Worm (Caenorhabditis elegans) whole organism, L4 larva: ENCODE data around the gene Y75B8A.10.

Experiments
- F26F4.8 ChIP-seq: fragments of 200-800 bp; sonication (Bioruptor generic); conservative IDR thresholded peaks from 2 replicates; pipeline ENCODE4 v1.3.6; 2022; ENCODE audit warnings: missing genetic modification characterization, missing compliant biosample characterization
- Y75B8A.6 ChIP-seq: fragments of 200-800 bp; sonication (Bioruptor generic); IDR thresholded peaks from 2 replicates; pipeline ENCODE4 v1.3.6; 2022; ENCODE audit warnings: missing genetic modification reagents, missing genetic modification characterization, missing compliant biosample characterization
- ZK337.2 ChIP-seq: fragments of 200-800 bp; sonication (Bioruptor generic); IDR thresholded peaks from 2 replicates; pipeline ENCODE4 v1.3.6; 2022; ENCODE audit warnings: missing genetic modification reagents, missing genetic modification characterization, missing compliant biosample characterization
- aly-2 ChIP-seq: sonication (generic microtip); optimal IDR thresholded peaks from 2 replicates; lab custom pipeline; 2018; ENCODE audit warnings: missing biosample characterization, missing genetic modification characterization
- ceh-20 ChIP-seq: fragments of 200-800 bp; sonication (Bioruptor generic); IDR thresholded peaks from 2 replicates; pipeline ENCODE4 v1.3.6; 2022; ENCODE audit warnings: missing genetic modification reagents, missing genetic modification characterization, missing compliant biosample characterization
- ces-1 ChIP-seq: fragments of 150-350 bp; sonication (generic microtip); optimal IDR thresholded peaks from 4 replicates; lab custom pipeline; 2014; ENCODE audit warnings: missing biosample characterization, missing genetic modification reagents, missing genetic modification characterization
- ctbp-1 ChIP-seq: fragments of 200-800 bp; sonication (Bioruptor generic); IDR thresholded peaks from 2 replicates; pipeline ENCODE4 v1.3.6; 2022; ENCODE audit warnings: missing genetic modification reagents, missing genetic modification characterization, missing compliant biosample characterization
- daf-12 ChIP-seq: fragments of 150-350 bp; optimal IDR thresholded peaks from 2 replicates; lab custom pipeline; 2014; ENCODE audit warnings: missing biosample characterization, missing genetic modification reagents, missing genetic modification characterization
- daf-16 ChIP-seq, 3 experiments: sonication (generic microtip); optimal IDR thresholded peaks; 2 replicates each; lab custom pipeline; 2016 to 2017; ENCODE audit warnings: missing genetic modification characterization in 3 of 3, missing genetic modification reagents in 3 of 3, mild to moderate bottlenecking in 2 of 3, missing compliant biosample characterization in 2 of 3, missing biosample characterization in 1 of 3, moderate library complexity in 1 of 3
- dmd-9 ChIP-seq: fragments of 200-800 bp; sonication (Bioruptor generic); IDR thresholded peaks from 2 replicates; pipeline ENCODE4 v1.3.6; 2022; ENCODE audit warnings: missing genetic modification reagents, missing genetic modification characterization, missing compliant biosample characterization
- dve-1 ChIP-seq: sonication (generic microtip); optimal IDR thresholded peaks from 2 replicates; lab custom pipeline; 2017; ENCODE audit warnings: antibody characterized with exemption, mild to moderate bottlenecking, missing genetic modification characterization, missing compliant biosample characterization; ENCODE audit not compliant: insufficient read depth
- egl-43 ChIP-seq: fragments of 200-800 bp; sonication (Bioruptor generic); IDR thresholded peaks from 2 replicates; pipeline ENCODE4 v1.3.6; 2022; ENCODE audit warnings: missing genetic modification reagents, missing genetic modification characterization, missing compliant biosample characterization
- hif-1 ChIP-seq, 2 experiments: sonication (generic microtip); optimal IDR thresholded peaks; 2 replicates each; lab custom pipeline; 2016 to 2017; ENCODE audit warnings: missing compliant biosample characterization in 2 of 2, missing genetic modification characterization in 2 of 2, missing genetic modification reagents in 2 of 2, missing genotype in 2 of 2, mild to moderate bottlenecking in 1 of 2
- lim-7 ChIP-seq: fragments of 200-800 bp; sonication (Bioruptor generic); IDR thresholded peaks from 2 replicates; pipeline ENCODE4 v1.3.6; 2022; ENCODE audit warnings: missing genetic modification characterization, missing compliant biosample characterization
- lin-29 ChIP-seq: fragments of 200-800 bp; sonication (Bioruptor generic); IDR thresholded peaks from 2 replicates; pipeline ENCODE4 v1.3.6; 2022; ENCODE audit warnings: missing genetic modification reagents, missing genetic modification characterization, missing compliant biosample characterization
- lin-38 ChIP-seq: fragments of 200-800 bp; sonication (Bioruptor generic); IDR thresholded peaks from 2 replicates; pipeline ENCODE4 v1.3.6; 2022; ENCODE audit warnings: missing genetic modification reagents, missing genetic modification characterization, missing compliant biosample characterization
- lin-39 ChIP-seq: fragments of 150-350 bp; optimal IDR thresholded peaks from 2 replicates; lab custom pipeline; 2014; ENCODE audit warnings: missing biosample characterization, missing genetic modification reagents, missing genetic modification characterization
- lsy-2 ChIP-seq, 2 experiments: fragments of 150-350 bp in 1 of 2; sonication (generic microtip) in 1 of 2; optimal IDR thresholded peaks; 2 replicates each; lab custom pipeline; 2014 to 2017; ENCODE audit warnings: missing biosample characterization in 2 of 2, missing genetic modification characterization in 2 of 2
- madf-5 ChIP-seq, 2 experiments: fragments of 200-800 bp; sonication (Bioruptor generic); IDR thresholded peaks; 2 replicates each; pipeline ENCODE4 v1.3.6; 2022; ENCODE audit warnings: missing compliant biosample characterization in 2 of 2, missing genetic modification characterization in 2 of 2
- madf-9 ChIP-seq: fragments of 200-800 bp; sonication (Bioruptor generic); conservative IDR thresholded peaks from 2 replicates; pipeline ENCODE4 v1.3.6; 2022; ENCODE audit warnings: missing genetic modification reagents, missing genetic modification characterization, missing compliant biosample characterization
- mdt-29 ChIP-seq: fragments of 200-800 bp; sonication (Bioruptor generic); IDR thresholded peaks from 2 replicates; pipeline ENCODE4 v1.3.6; 2022; ENCODE audit warnings: missing genetic modification reagents, missing genetic modification characterization, missing compliant biosample characterization
- mxl-2 ChIP-seq: fragments of 200-800 bp; sonication (Bioruptor generic); conservative IDR thresholded peaks from 2 replicates; pipeline ENCODE4 v1.3.6; 2022; ENCODE audit warnings: missing genetic modification reagents, missing genetic modification characterization, missing compliant biosample characterization
- nhr-11 ChIP-seq: fragments of 150-350 bp; optimal IDR thresholded peaks from 2 replicates; lab custom pipeline; 2014; ENCODE audit warnings: missing biosample characterization, missing genetic modification characterization
- nhr-25 ChIP-seq: sonication (generic microtip); optimal IDR thresholded peaks from 2 replicates; lab custom pipeline; 2017; ENCODE audit warnings: missing genetic modification characterization, mild to moderate bottlenecking, missing compliant biosample characterization, antibody characterized with exemption, moderate library complexity, borderline replicate concordance; ENCODE audit not compliant: insufficient read depth
- nhr-41 ChIP-seq: fragments of 200-800 bp; sonication (Bioruptor generic); IDR thresholded peaks from 2 replicates; pipeline ENCODE4 v1.3.6; 2022; ENCODE audit warnings: missing genetic modification reagents, missing genetic modification characterization, missing compliant biosample characterization
- nhr-42 ChIP-seq: fragments of 200-800 bp; sonication (Bioruptor generic); IDR thresholded peaks from 2 replicates; pipeline ENCODE4 v1.3.6; 2022; ENCODE audit warnings: missing genetic modification characterization, missing compliant biosample characterization
- nhr-48 ChIP-seq: sonication (generic microtip); optimal IDR thresholded peaks from 2 replicates; lab custom pipeline; 2016; ENCODE audit warnings: mild to moderate bottlenecking, missing genetic modification characterization, missing compliant biosample characterization
- pqm-1 ChIP-seq: sonication (generic microtip); optimal IDR thresholded peaks from 2 replicates; lab custom pipeline; 2017; ENCODE audit warnings: missing biosample characterization, missing genetic modification characterization
- saeg-2 ChIP-seq: fragments of 200-800 bp; sonication (Bioruptor generic); IDR thresholded peaks from 2 replicates; pipeline ENCODE4 v1.3.6; 2022; ENCODE audit warnings: missing genetic modification reagents, missing genetic modification characterization, missing compliant biosample characterization
- set-16 ChIP-seq: fragments of 200-800 bp; sonication (Bioruptor generic); IDR thresholded peaks from 2 replicates; pipeline ENCODE4 v1.3.6; 2022; ENCODE audit warnings: missing genetic modification reagents, missing genetic modification characterization, missing compliant biosample characterization
- skn-1 ChIP-seq: fragments of 150-350 bp; optimal IDR thresholded peaks from 2 replicates; lab custom pipeline; 2014; ENCODE audit warnings: missing biosample characterization, missing genetic modification characterization
- snpc-1.2 ChIP-seq: fragments of 200-800 bp; sonication (Bioruptor generic); IDR thresholded peaks from 2 replicates; pipeline ENCODE4 v1.3.6; 2022; ENCODE audit warnings: missing genetic modification reagents, missing genetic modification characterization, missing compliant biosample characterization
- tag-97 ChIP-seq: fragments of 200-800 bp; sonication (Bioruptor generic); IDR thresholded peaks from 2 replicates; pipeline ENCODE4 v1.3.6; 2022; ENCODE audit warnings: missing genetic modification characterization, missing compliant biosample characterization
- unc-130 ChIP-seq: sonication (generic microtip); optimal IDR thresholded peaks from 2 replicates; lab custom pipeline; 2016; ENCODE audit warnings: missing genetic modification reagents, missing genetic modification characterization, missing compliant biosample characterization
- unc-62 ChIP-seq, 3 experiments: fragments of 150-350 bp in 1 of 3; sonication (generic microtip); optimal IDR thresholded peaks in 2 of 3; peaks in 1 of 3; 1 replicate in 1 of 3; 2 replicates in 2 of 3; lab custom pipeline; 2014 to 2017; ENCODE audit warnings: missing biosample characterization in 3 of 3, missing genetic modification characterization in 3 of 3, missing genetic modification reagents in 3 of 3, missing genotype in 1 of 3

Gene Y75B8A.10

ce11 chrIII:12194190-12194589 is 11.4 kb upstream of the Y75B8A.10 start, which contains the start of gene Y75B8A.44:
Gene Y75B8A.44 (plus strand): TSS chrIII:12194490.
- no peak for TF ChIP-seq ces-1 (GFP tag; lab: Kevin White, UChicago)
- no peak for TF ChIP-seq lin-39
- no peak for TF ChIP-seq ceh-20 (GFP tag; lab: Robert Waterston, UW)
- no peak for TF ChIP-seq lsy-2 (tag; optimal IDR thresholded peaks at IDR 0.05; lab: Kevin White, UChicago)
- no peak for TF ChIP-seq skn-1 (tag; lab: Kevin White, UChicago)
- TF ChIP-seq lin-29 (GFP tag; lab: Robert Waterston, UW): no peak
- no peak for TF ChIP-seq saeg-2
- TF ChIP-seq nhr-42 (GFP tag; lab: Robert Waterston, UW): no peak
- no peak for TF ChIP-seq madf-5 (GFP tag; IDR thresholded peaks at IDR 0.05; lab: Robert Waterston, UW)
- TF ChIP-seq F26F4.8 (GFP tag; lab: Robert Waterston, UW): no peak
- no peak for TF ChIP-seq hif-1 (tag; optimal IDR thresholded peaks at IDR 0.05; lab: Kevin White, UChicago)
- no peak for TF ChIP-seq mdt-29 (GFP tag; lab: Robert Waterston, UW)
- no peak for TF ChIP-seq nhr-41
- no peak for TF ChIP-seq nhr-11 (tag; lab: Kevin White, UChicago)
- no peak for TF ChIP-seq mxl-2
- TF ChIP-seq nhr-48: no peak
- TF ChIP-seq, all 104 proteins: peak for 0

ce11 chrIII:12192589-12192988 is 9.8 kb upstream of the Y75B8A.10 start:
- TF ChIP-seq lin-38 (GFP tag; lab: Robert Waterston, UW): peak; percentile 39; the same call in 1 of the 2 replicates
- TF ChIP-seq egl-43: peak; percentile 55; the same call in 1 of the 2 replicates
- TF ChIP-seq snpc-1.2 (GFP tag; lab: Robert Waterston, UW): 0 out of 2 replicates have a peak, but pooled peaks have one; percentile 27
- peak; percentile 45; the same call in 1 of the 2 replicates for TF ChIP-seq dmd-9
- TF ChIP-seq lim-7 (GFP tag; lab: Robert Waterston, UW): peak; percentile 54; the same call in 1 of the 2 replicates
- peak; percentile 47; the same call in 1 of the 2 replicates for TF ChIP-seq set-16 (GFP tag; lab: Robert Waterston, UW)
- 0 out of 2 replicates have a peak, but pooled peaks have one; percentile 10 for TF ChIP-seq ctbp-1 (GFP tag; lab: Robert Waterston, UW)

- TF ChIP-seq dve-1 (tag; lab: Kevin White, UChicago) (peak; percentile 12), unc-130 (GFP tag; lab: Kevin White, UChicago) (no peak), unc-62 (GFP tag; optimal IDR thresholded peaks at IDR 0.05 in 1 of 2; lab: Kevin White, UChicago) (no peak), unc-62 (tag; optimal IDR thresholded peaks at IDR 0.05; lab: Kevin White, UChicago) (no peak), Y75B8A.6 (GFP tag; lab: Robert Waterston, UW) (no peak), ZK337.2 (no peak), pqm-1 (peak; percentile 22), madf-9 (GFP tag; lab: Robert Waterston, UW) (no peak), nhr-25 (tag; lab: Kevin White, UChicago) (no peak), daf-16 (GFP tag; optimal IDR thresholded peaks at IDR 0.05; lab: Kevin White, UChicago) (no peak), daf-16 (tag; optimal IDR thresholded peaks at IDR 0.05; lab: Kevin White, UChicago) (peak; percentile 75), tag-97 (GFP tag; lab: Robert Waterston, UW) (no peak), aly-2 (tag; lab: Kevin White, UChicago) (no peak), daf-12 (tag; lab: Kevin White, UChicago) (no peak)
- TF ChIP-seq, all 104 proteins: peak for 3
These were observed 5.4 kb upstream of the Y75B8A.10 start for ce11 chrIII:12188236-12188635.
